Fruit fly (Drosophila melanogaster) whole organism, prepupa: Measurements from ENCODE around the gene CG13047.

Source experiments
- Blimp-1 ChIP-seq: fragments of 200-800 bp; sonication (Bioruptor generic); optimal IDR thresholded peaks from 3 replicates; lab custom pipeline; 2017; ENCODE audit warnings: missing biosample characterization, missing genetic modification characterization, mild to moderate bottlenecking, moderate library complexity, missing genetic modification reagents
- CG11294 ChIP-seq: fragments of 200-800 bp; sonication (Bioruptor generic); IDR thresholded peaks from 2 replicates; pipeline ENCODE4 v1.3.6; 2022; ENCODE audit warnings: missing biosample characterization, missing genetic modification characterization
- CG11902 ChIP-seq: fragments of 200-800 bp; sonication (Bioruptor generic); optimal IDR thresholded peaks from 3 replicates; lab custom pipeline; 2016; ENCODE audit warnings: missing biosample characterization, missing genetic modification characterization
- CG15336 ChIP-seq: fragments of 200-800 bp; sonication (Bioruptor generic); IDR thresholded peaks from 2 replicates; pipeline ENCODE4 v1.3.6; 2022; ENCODE audit warnings: missing biosample characterization, missing genetic modification characterization
- CG1621 ChIP-seq: fragments of 200-800 bp; sonication (Bioruptor generic); optimal IDR thresholded peaks from 3 replicates; lab custom pipeline; 2018; ENCODE audit warnings: missing biosample characterization, mild to moderate bottlenecking, missing genetic modification characterization
- CG16779 ChIP-seq: fragments of 200-800 bp; sonication (Bioruptor generic); optimal IDR thresholded peaks from 3 replicates; lab custom pipeline; 2017; ENCODE audit warnings: missing biosample characterization, mild to moderate bottlenecking, missing genetic modification characterization
- CG3032 ChIP-seq: fragments of 200-800 bp; optimal IDR thresholded peaks from 2 replicates; lab custom pipeline; 2019; ENCODE audit warnings: missing biosample characterization, mild to moderate bottlenecking, missing genetic modification characterization, moderate library complexity
- CG31627 ChIP-seq: fragments of 200-800 bp; sonication (Bioruptor generic); optimal IDR thresholded peaks from 3 replicates; lab custom pipeline; 2016; ENCODE audit warnings: missing biosample characterization, missing genetic modification characterization
- CG32006 ChIP-seq: fragments of 200-800 bp; sonication (Bioruptor generic); optimal IDR thresholded peaks from 3 replicates; lab custom pipeline; 2017; ENCODE audit warnings: missing biosample characterization, mild to moderate bottlenecking, missing genetic modification characterization
- CG34406 ChIP-seq: fragments of 200-800 bp; sonication (Bioruptor generic); optimal IDR thresholded peaks from 3 replicates; lab custom pipeline; 2016; ENCODE audit warnings: missing biosample characterization, missing genetic modification characterization
- CG3919 ChIP-seq: fragments of 200-800 bp; sonication (Bioruptor generic); optimal IDR thresholded peaks from 3 replicates; lab custom pipeline; 2016; ENCODE audit warnings: missing biosample characterization, missing genetic modification characterization
- CG6854 ChIP-seq: fragments of 200-800 bp; sonication (Bioruptor generic); optimal IDR thresholded peaks from 2 replicates; lab custom pipeline; 2017; ENCODE audit warnings: missing biosample characterization, mild to moderate bottlenecking, missing genetic modification characterization
- CG7368 ChIP-seq: fragments of 200-800 bp; sonication (Bioruptor generic); optimal IDR thresholded peaks from 3 replicates; lab custom pipeline; 2016; ENCODE audit warnings: missing biosample characterization, missing genetic modification characterization
- CG8319 ChIP-seq: fragments of 200-800 bp; sonication (Bioruptor generic); optimal IDR thresholded peaks from 3 replicates; lab custom pipeline; 2016; ENCODE audit warnings: missing biosample characterization, missing genetic modification characterization
- CG8632 ChIP-seq: fragments of 200-800 bp; sonication (Bioruptor generic); optimal IDR thresholded peaks from 3 replicates; lab custom pipeline; 2016; ENCODE audit warnings: missing biosample characterization, missing genetic modification characterization
- CG9139 ChIP-seq: fragments of 200-800 bp; sonication (Bioruptor generic); optimal IDR thresholded peaks from 3 replicates; lab custom pipeline; 2017; ENCODE audit warnings: missing biosample characterization, mild to moderate bottlenecking, missing genetic modification characterization
- Eip75B ChIP-seq: fragments of 200-800 bp; sonication (Bioruptor generic); optimal IDR thresholded peaks from 3 replicates; lab custom pipeline; 2016; ENCODE audit warnings: missing biosample characterization, missing genetic modification characterization
- Eip78C ChIP-seq: fragments of 200-800 bp; sonication (Bioruptor generic); peaks from one replicate; lab custom pipeline; 2016; ENCODE audit warnings: missing biosample characterization, missing genetic modification characterization
- Eip93F ChIP-seq: fragments of 200-800 bp; sonication (Bioruptor generic); optimal IDR thresholded peaks from 2 replicates; lab custom pipeline; 2016; ENCODE audit warnings: missing biosample characterization, mild to moderate bottlenecking, missing genetic modification characterization
- Ets21C ChIP-seq: fragments of 200-800 bp; sonication (Bioruptor generic); optimal IDR thresholded peaks from 3 replicates; lab custom pipeline; 2016; ENCODE audit warnings: missing biosample characterization, missing genetic modification characterization
- Ets96B ChIP-seq: fragments of 200-800 bp; optimal IDR thresholded peaks from 2 replicates; lab custom pipeline; 2019; ENCODE audit warnings: missing biosample characterization, mild to moderate bottlenecking, missing genetic modification characterization, moderate library complexity
- Hr38 ChIP-seq: sonication (Bioruptor generic); optimal IDR thresholded peaks from 2 replicates; lab custom pipeline; 2016; ENCODE audit warnings: missing biosample characterization, missing genetic modification characterization
- Hr4 ChIP-seq: fragments of 200-800 bp; sonication (Bioruptor generic); optimal IDR thresholded peaks from 3 replicates; lab custom pipeline; 2016; ENCODE audit warnings: missing biosample characterization, missing genetic modification characterization
- Lpt ChIP-seq: fragments of 200-800 bp; sonication (Bioruptor generic); optimal IDR thresholded peaks from 3 replicates; lab custom pipeline; 2016; ENCODE audit warnings: missing biosample characterization, missing genetic modification characterization
- Met ChIP-seq: fragments of 200-800 bp; sonication (Bioruptor generic); optimal IDR thresholded peaks from 3 replicates; lab custom pipeline; 2016; ENCODE audit warnings: missing biosample characterization, missing genetic modification characterization
- achi ChIP-seq: fragments of 200-800 bp; sonication (Bioruptor generic); optimal IDR thresholded peaks from 3 replicates; lab custom pipeline; 2016; ENCODE audit warnings: missing biosample characterization, missing genetic modification characterization
- cyc ChIP-seq: fragments of 200-800 bp; sonication (Bioruptor generic); optimal IDR thresholded peaks from 3 replicates; lab custom pipeline; 2016; ENCODE audit warnings: missing biosample characterization, missing genetic modification characterization
- dac ChIP-seq: fragments of 200-800 bp; sonication (Bioruptor generic); optimal IDR thresholded peaks from 2 replicates; lab custom pipeline; 2017; ENCODE audit warnings: missing biosample characterization, mild to moderate bottlenecking, missing genetic modification characterization
- eg ChIP-seq: fragments of 200-800 bp; sonication (Bioruptor generic); IDR thresholded peaks from 3 replicates; pipeline ENCODE4 v1.3.6; 2022; ENCODE audit warnings: missing biosample characterization, missing genetic modification characterization
- esn ChIP-seq: fragments of 200-800 bp; sonication (Bioruptor generic); optimal IDR thresholded peaks from 2 replicates; lab custom pipeline; 2016; ENCODE audit warnings: missing biosample characterization, mild to moderate bottlenecking, missing genetic modification characterization, moderate library complexity
- lz ChIP-seq: fragments of 200-800 bp; sonication (Bioruptor generic); optimal IDR thresholded peaks from 3 replicates; lab custom pipeline; 2016; ENCODE audit warnings: missing biosample characterization, missing genetic modification characterization
- spab ChIP-seq: fragments of 200-800 bp; sonication (Bioruptor generic); optimal IDR thresholded peaks from 2 replicates; lab custom pipeline; 2017; ENCODE audit warnings: missing biosample characterization, mild to moderate bottlenecking, missing genetic modification characterization, missing genetic modification reagents
- svp ChIP-seq: fragments of 200-800 bp; sonication (Bioruptor generic); peaks from one replicate; lab custom pipeline; 2016; ENCODE audit warnings: missing biosample characterization, missing genetic modification characterization
- topi ChIP-seq: fragments of 200-800 bp; sonication (Bioruptor generic); optimal IDR thresholded peaks from 3 replicates; lab custom pipeline; 2016; ENCODE audit warnings: missing biosample characterization, missing genetic modification characterization
- vri ChIP-seq: fragments of 200-800 bp; sonication (Bioruptor generic); optimal IDR thresholded peaks from 3 replicates; lab custom pipeline; 2016; ENCODE audit warnings: missing biosample characterization, mild to moderate bottlenecking, missing genetic modification characterization

The CG13047 gene

DNA sequence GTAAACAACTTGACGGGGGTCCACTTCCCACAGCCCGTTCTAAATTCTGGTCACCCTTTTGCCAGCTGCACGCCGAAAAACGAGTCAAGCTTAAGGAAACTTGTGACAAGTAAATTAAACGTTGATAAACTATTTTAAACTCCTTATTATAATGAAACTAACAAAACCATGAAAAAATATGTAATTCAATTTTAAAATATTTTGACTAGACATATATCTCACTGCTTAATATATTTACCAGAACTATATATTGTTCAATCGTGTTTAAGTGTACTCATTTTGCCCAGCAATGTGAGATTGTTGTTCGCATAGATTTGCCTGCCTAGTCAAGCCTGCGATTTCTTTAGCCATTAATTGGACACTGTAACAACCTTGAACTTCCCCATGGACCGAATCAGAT, 25.6 kb downstream of the CG13047 start, which contains the start of gene CG13053 (continued):
- no peak for TF ChIP-seq CG31627
- TF ChIP-seq CG34406 (GFP tag; lab: Kevin White, UChicago): no peak
- TF ChIP-seq cyc (GFP tag; lab: Kevin White, UChicago): no peak
- TF ChIP-seq eg: no peak
- TF ChIP-seq CG7368 (GFP tag; lab: Kevin White, UChicago): no peak
- TF ChIP-seq CG8632 (GFP tag; lab: Kevin White, UChicago): no peak
- no peak for TF ChIP-seq CG6854
- no peak for TF ChIP-seq lz
- TF ChIP-seq spab (GFP tag; lab: Kevin White, UChicago): peak; percentile 71
- no peak for TF ChIP-seq Ets21C (GFP tag; lab: Kevin White, UChicago)
- no peak for TF ChIP-seq CG11294
- no peak for TF ChIP-seq CG32006 (GFP tag; lab: Kevin White, UChicago)
- peak; percentile 82 for TF ChIP-seq Ets96B (tag; lab: Kevin White, UChicago)
- TF ChIP-seq Eip75B (GFP tag; lab: Kevin White, UChicago): peak; percentile 58
- no peak for TF ChIP-seq Lpt (GFP tag; lab: Kevin White, UChicago)
- no peak for TF ChIP-seq CG1621 (tag; lab: Kevin White, UChicago)
- no peak for TF ChIP-seq Hr38 (GFP tag; lab: Kevin White, UChicago)
- no peak for TF ChIP-seq vri
- no peak for TF ChIP-seq Hr4 (GFP tag; lab: Kevin White, UChicago)
- TF ChIP-seq Blimp-1 (GFP tag; lab: Kevin White, UChicago): no peak

dm6 chr3L:16257118-16257627, 28.0 kb downstream of the CG13047 start, which contains the start of gene CG13054:
Gene CG13054 (minus strand): TSS chr3L:16257191.
- TF ChIP-seq CG9139: no peak
- no peak for TF ChIP-seq Eip93F (GFP tag; lab: Kevin White, UChicago)
- no peak for TF ChIP-seq Eip78C (GFP tag; lab: Kevin White, UChicago)
- no peak for TF ChIP-seq cyc (GFP tag; lab: Kevin White, UChicago)
- TF ChIP-seq CG32006 (GFP tag; lab: Kevin White, UChicago): no peak
- no peak for TF ChIP-seq CG8319 (GFP tag; lab: Kevin White, UChicago)
- no peak for TF ChIP-seq CG11902
- no peak for TF ChIP-seq svp
- no peak for TF ChIP-seq CG16779
- no peak for TF ChIP-seq CG1621 (tag; lab: Kevin White, UChicago)
- TF ChIP-seq topi (GFP tag; lab: Kevin White, UChicago): no peak

dm6 chr3L:16252255-16252654, 32.9 kb downstream of the CG13047 start, which contains the start of gene CG13055:
Gene CG13055 (minus strand): TSS chr3L:16252355.
- TF ChIP-seq Met (GFP tag; lab: Kevin White, UChicago) (no peak), CG3032 (tag; lab: Kevin White, UChicago) (no peak), esn (GFP tag; lab: Kevin White, UChicago) (no peak), CG11902 (no peak), dac (GFP tag; lab: Kevin White, UChicago) (no peak), achi (GFP tag; lab: Kevin White, UChicago) (no peak), svp (no peak)

DNA sequence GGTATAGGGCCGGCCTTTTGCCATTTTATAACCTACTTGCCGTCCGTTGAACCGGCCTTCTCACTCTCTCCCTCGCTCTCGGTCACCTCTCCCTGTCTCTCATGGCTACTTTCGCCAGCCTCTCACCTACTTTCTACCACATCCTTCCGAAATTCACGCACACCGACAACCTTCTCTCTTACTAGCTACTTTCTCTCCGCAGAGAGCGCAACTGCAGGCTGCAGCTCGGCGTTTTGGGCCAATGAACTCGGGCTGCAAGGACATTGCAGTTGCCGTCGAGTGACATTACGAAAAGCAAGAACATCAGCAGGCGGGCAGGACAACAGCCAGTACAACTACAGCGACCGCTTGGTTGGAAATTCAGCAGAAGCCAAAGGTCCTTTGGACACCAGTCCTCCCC, 43.9 kb downstream of the CG13047 start:
- TF ChIP-seq Ets21C (GFP tag; lab: Kevin White, UChicago) (no peak), CG15336 (GFP tag; lab: Robert Waterston, UW) (no peak), Blimp-1 (GFP tag; lab: Kevin White, UChicago) (no peak), CG3919 (GFP tag; lab: Kevin White, UChicago) (no peak)
